Worm (Caenorhabditis elegans) whole organism, L4 larva: ENCODE results near the gene pfk-1.1.

Experiments used
- ama-1 ChIP-seq: fragments of 150-350 bp; optimal IDR thresholded peaks from 2 replicates; lab custom pipeline; 2014; ENCODE audit warnings: inconsistent platforms, mixed read lengths
- ceh-82 ChIP-seq: sonication (generic microtip); optimal IDR thresholded peaks from 2 replicates; lab custom pipeline; 2017; ENCODE audit warnings: missing biosample characterization, missing genetic modification characterization
- ctbp-1 ChIP-seq: fragments of 200-800 bp; sonication (Bioruptor generic); IDR thresholded peaks from 2 replicates; pipeline ENCODE4 v1.3.6; 2022; ENCODE audit warnings: missing genetic modification reagents, missing genetic modification characterization, missing compliant biosample characterization
- nhr-237 ChIP-seq: sonication (generic microtip); optimal IDR thresholded peaks from 2 replicates; lab custom pipeline; 2017; ENCODE audit warnings: missing biosample characterization, missing genetic modification characterization
- nhr-6 ChIP-seq: fragments of 150-350 bp; optimal IDR thresholded peaks from 2 replicates; lab custom pipeline; 2014; ENCODE audit warnings: missing biosample characterization, missing genetic modification characterization
- ztf-11 ChIP-seq: fragments of 150-350 bp; optimal IDR thresholded peaks from 2 replicates; lab custom pipeline; 2014; ENCODE audit warnings: missing biosample characterization, missing genetic modification characterization

- TF ChIP-seq ctbp-1 (no peak), ama-1 (lab: Kevin White, UChicago) (no peak), ceh-82 (tag; lab: Kevin White, UChicago) (no peak), nhr-6 (tag; lab: Kevin White, UChicago) (no peak), nhr-237 (no peak), ztf-11 (tag; lab: Kevin White, UChicago) (no peak)
These were observed 47.5 kb upstream of the pfk-1.1 start for ce11 chrX:2893026-2893662.
